Worm (Caenorhabditis elegans): ENCODE results near the gene C02B8.7.

DNA sequence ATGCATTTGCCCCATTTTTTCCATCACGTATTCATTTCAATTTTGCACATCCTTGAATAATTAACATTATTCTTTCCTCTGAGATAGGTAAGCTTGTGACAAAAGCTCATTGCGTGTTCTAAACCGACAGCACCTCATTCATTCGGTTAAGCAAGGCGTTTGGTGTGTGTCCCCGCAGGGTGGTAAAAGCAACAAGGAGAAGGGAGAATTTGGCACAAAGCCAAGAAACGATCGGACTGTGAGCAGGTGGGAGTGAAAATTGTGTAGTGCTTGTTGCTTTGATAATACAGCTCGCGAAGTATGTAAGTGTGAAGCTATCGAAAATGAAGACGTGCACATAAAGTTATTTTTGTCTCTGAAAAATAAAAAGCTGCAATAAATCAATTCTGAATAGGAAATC is 19.5 kb upstream of the C02B8.7 start:
- no peak for TF ChIP-seq fos-1 (tag; optimal IDR thresholded peaks at IDR 0.05)
- TF ChIP-seq nhr-237 (tag; optimal IDR thresholded peaks at IDR 0.05): no peak
- TF ChIP-seq F13H6.1 (tag; optimal IDR thresholded peaks at IDR 0.05): no peak
- TF ChIP-seq skn-1 (tag; optimal IDR thresholded peaks at IDR 0.05): no peak
- no peak for TF ChIP-seq nhr-77 (tag; optimal IDR thresholded peaks at IDR 0.05)
- TF ChIP-seq ztf-1 (GFP tag; conservative IDR thresholded peaks at IDR 0.05): no peak
- no peak for TF ChIP-seq nhr-11 (tag; optimal IDR thresholded peaks at IDR 0.05)
- no peak for TF ChIP-seq aly-2 (tag; optimal IDR thresholded peaks at IDR 0.05)
- TF ChIP-seq ztf-4 (tag; optimal IDR thresholded peaks at IDR 0.05): no peak
- no peak for TF ChIP-seq ceh-82 (tag; optimal IDR thresholded peaks at IDR 0.05)
- no peak for TF ChIP-seq blmp-1 (tag; optimal IDR thresholded peaks at IDR 0.05; ENCODE audit: insufficient read depth)
- TF ChIP-seq zag-1 (tag; optimal IDR thresholded peaks at IDR 0.05): no peak

Measured in whole organism, L2 larva.